Fruit fly (Drosophila melanogaster): ENCODE data around the gene Cyp6d5.

DNA sequence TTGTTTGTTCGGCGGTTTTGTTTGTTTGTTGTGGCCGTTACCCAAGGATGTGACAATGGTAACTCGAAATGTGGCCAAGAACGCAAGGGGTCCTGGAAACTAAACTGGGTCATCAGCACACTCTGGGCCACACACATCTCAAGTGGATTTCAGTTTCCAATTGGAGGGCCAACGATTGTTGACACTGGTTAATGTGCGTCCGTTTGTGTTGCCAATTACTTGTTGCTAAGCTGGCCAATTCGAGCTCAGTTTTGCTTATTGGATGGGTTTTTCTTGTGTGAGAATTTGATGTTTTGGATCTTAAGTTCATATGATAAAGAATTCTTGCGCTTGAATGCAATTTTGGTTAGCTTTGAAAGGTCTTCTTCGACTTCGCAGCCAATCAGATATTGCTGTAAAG, 48.1 kb upstream of the Cyp6d5 start:
- TF ChIP-seq Hr96 (GFP tag; optimal IDR thresholded peaks at IDR 0.05), result no peak
- no peak for TF ChIP-seq CG7101 (tag; optimal IDR thresholded peaks at IDR 0.05)
- no peak for TF ChIP-seq cnc (optimal IDR thresholded peaks at IDR 0.05)

Data from whole organism, adult.